Fruit fly (Drosophila melanogaster): ENCODE results near the gene Trx2.

The Trx2 gene

dm6 chr2L:9616654-9617053 is 3.7 kb downstream of the Trx2 start (continued):
- TF ChIP-seq HmgD (GFP tag; optimal IDR thresholded peaks at IDR 0.05) = peak; percentile 75
- 0 out of 2 replicates have a peak, but pooled peaks have one; percentile 38 for TF ChIP-seq sens-2 (GFP tag; IDR thresholded peaks at IDR 0.05)
- TF ChIP-seq CG2120 (GFP tag; optimal IDR thresholded peaks at IDR 0.05) = peak; percentile 68
- TF ChIP-seq CG17568 (GFP tag; optimal IDR thresholded peaks at IDR 0.05) = peak; percentile 26
- no peak for TF ChIP-seq aop (GFP tag; IDR thresholded peaks at IDR 0.05)
- no peak for TF ChIP-seq CG9437 (GFP tag; optimal IDR thresholded peaks at IDR 0.05)
- no peak for TF ChIP-seq Taf1 (GFP tag; IDR thresholded peaks at IDR 0.05)
- no peak for TF ChIP-seq esg (GFP tag; conservative IDR thresholded peaks at IDR 0.05)
- peak; percentile 21 for TF ChIP-seq az2 (GFP tag; optimal IDR thresholded peaks at IDR 0.05)
- TF ChIP-seq CG14014 (GFP tag; IDR thresholded peaks at IDR 0.05) = 0 out of 2 replicates have a peak, but pooled peaks have one; percentile 36
- peak; percentile 100 for TF ChIP-seq CG2116 (GFP tag; optimal IDR thresholded peaks at IDR 0.05)
- TF ChIP-seq mam (GFP tag; optimal IDR thresholded peaks at IDR 0.05) = peak; percentile 52
- peak; percentile 86 for TF ChIP-seq vvl (GFP tag; IDR thresholded peaks at IDR 0.05)
- TF ChIP-seq CG11695 (GFP tag; IDR thresholded peaks at IDR 0.05) = peak; percentile 31; the same call in 1 of the 3 replicates
- no peak for TF ChIP-seq CG1792 (GFP tag; optimal IDR thresholded peaks at IDR 0.05)
- peak; percentile 0 for TF ChIP-seq repo (GFP tag; optimal IDR thresholded peaks at IDR 0.05)
- TF ChIP-seq Poxn (GFP tag; IDR thresholded peaks at IDR 0.05) = no peak
- TF ChIP-seq CG12071 (GFP tag; optimal IDR thresholded peaks at IDR 0.05) = peak; percentile 22
- no peak for TF ChIP-seq slou (GFP tag; optimal IDR thresholded peaks at IDR 0.05)
- no peak for TF ChIP-seq dmrt11E (tag; optimal IDR thresholded peaks at IDR 0.05)
- TF ChIP-seq tap (tag; optimal IDR thresholded peaks at IDR 0.05) = no peak
- TF ChIP-seq HHEX (GFP tag; optimal IDR thresholded peaks at IDR 0.05) = no peak
- TF ChIP-seq hb (GFP tag; IDR thresholded peaks at IDR 0.05; ENCODE audit: partially characterized antibody) = peak; percentile 60; the same call in 1 of the 3 replicates
- 0 out of 2 replicates have a peak, but pooled peaks have one; percentile 32 for TF ChIP-seq CG31224 (GFP tag; IDR thresholded peaks at IDR 0.05)
- peak; percentile 47 for TF ChIP-seq CG7745 (tag; optimal IDR thresholded peaks at IDR 0.05)
- TF ChIP-seq sqz (GFP tag; optimal IDR thresholded peaks at IDR 0.05) = peak; percentile 83
- peak; percentile 58 for TF ChIP-seq Side (GFP tag; optimal IDR thresholded peaks at IDR 0.05)
- TF ChIP-seq knrl (GFP tag; IDR thresholded peaks at IDR 0.05; ENCODE audit: partially characterized antibody) = peak; percentile 71
- TF ChIP-seq CTCF (GFP tag; optimal IDR thresholded peaks at IDR 0.05) = peak; percentile 52
- TF ChIP-seq lbe (GFP tag; optimal IDR thresholded peaks at IDR 0.05) = no peak
- peak; percentile 70 for TF ChIP-seq Scr (GFP tag; IDR thresholded peaks at IDR 0.05; ENCODE audit: partially characterized antibody)
- TF ChIP-seq Sin3A (optimal IDR thresholded peaks at IDR 0.05) = peak; percentile 26
- no peak for TF ChIP-seq dan (GFP tag; IDR thresholded peaks at IDR 0.05)
- TF ChIP-seq CG3407 (GFP tag; optimal IDR thresholded peaks at IDR 0.05) = peak; percentile 58
- TF ChIP-seq zf30C (GFP tag; optimal IDR thresholded peaks at IDR 0.05) = peak; percentile 83
- TF ChIP-seq Bteb2 (GFP tag; optimal IDR thresholded peaks at IDR 0.05) = peak; percentile 24
- TF ChIP-seq chm (GFP tag; IDR thresholded peaks at IDR 0.05) = peak; percentile 68; the same call in 1 of the 2 replicates
- peak; percentile 60 for TF ChIP-seq CG17328 (GFP tag; IDR thresholded peaks at IDR 0.05)
- TF ChIP-seq YL-1 (GFP tag; optimal IDR thresholded peaks at IDR 0.05) = peak; percentile 53
- TF ChIP-seq sim (GFP tag; IDR thresholded peaks at IDR 0.05) = no peak
- peak; percentile 51 for TF ChIP-seq CG12155 (GFP tag; optimal IDR thresholded peaks at IDR 0.05)
- TF ChIP-seq CG10431 (GFP tag; optimal IDR thresholded peaks at IDR 0.05) = no peak
- TF ChIP-seq CG8290 (GFP tag; optimal IDR thresholded peaks at IDR 0.05) = peak; percentile 81
- peak in 1 of 2 experiments; percentile 85 for TF ChIP-seq CG8290 (tag; optimal IDR thresholded peaks at IDR 0.05)
- no peak for TF ChIP-seq Kr (GFP tag; optimal IDR thresholded peaks at IDR 0.05)
- peak; percentile 7 for TF ChIP-seq CG7786 (GFP tag; optimal IDR thresholded peaks at IDR 0.05)
- TF ChIP-seq CG11093 (GFP tag; IDR thresholded peaks at IDR 0.05) = 0 out of 3 replicates have a peak, but pooled peaks have one; percentile 11
- TF ChIP-seq Atf3 (GFP tag; optimal IDR thresholded peaks at IDR 0.05) = no peak
- no peak for TF ChIP-seq Atf-2 (GFP tag; optimal IDR thresholded peaks at IDR 0.05)
- TF ChIP-seq Ets65A (GFP tag) = no peak
- no peak for TF ChIP-seq tin (GFP tag; optimal IDR thresholded peaks at IDR 0.05)
- peak; percentile 49 for TF ChIP-seq Hr3 (GFP tag; optimal IDR thresholded peaks at IDR 0.05)
- TF ChIP-seq pum (GFP tag; optimal IDR thresholded peaks at IDR 0.05) = peak; percentile 17
